Fruit fly (Drosophila melanogaster) whole organism, embryonic: ENCODE measurements around the gene CG13675.

Source experiments
- Atf-2 ChIP-seq: fragments of 200-800 bp; sonication (Bioruptor generic); optimal IDR thresholded peaks from 2 replicates; lab custom pipeline; 2016; ENCODE audit warnings: missing biosample characterization, missing genetic modification characterization
- CG10209 ChIP-seq: fragments of 200-800 bp; sonication (Bioruptor generic); optimal IDR thresholded peaks from 3 replicates; lab custom pipeline; 2017; ENCODE audit warnings: missing biosample characterization, mild to moderate bottlenecking, missing genetic modification characterization, missing genetic modification reagents
- CG10274 ChIP-seq: fragments of 200-800 bp; sonication (Bioruptor generic); optimal IDR thresholded peaks from 3 replicates; lab custom pipeline; 2017; ENCODE audit warnings: missing biosample characterization, mild to moderate bottlenecking, missing genetic modification characterization
- CG10543 ChIP-seq: fragments of 200-800 bp; sonication (Bioruptor generic); optimal IDR thresholded peaks from 3 replicates; lab custom pipeline; 2017; ENCODE audit warnings: missing biosample characterization, mild to moderate bottlenecking, missing genetic modification characterization, moderate library complexity
- CG11560 ChIP-seq: fragments of 200-800 bp; sonication (Bioruptor generic); IDR thresholded peaks from 3 replicates; pipeline ENCODE4 v1.3.6; 2022; ENCODE audit warnings: missing biosample characterization, missing genetic modification characterization
- CG12104 ChIP-seq: fragments of 200-800 bp; sonication (Bioruptor generic); optimal IDR thresholded peaks from 3 replicates; lab custom pipeline; 2016; ENCODE audit warnings: missing biosample characterization, missing genetic modification characterization
- CG1233 ChIP-seq: fragments of 200-800 bp; sonication (Bioruptor generic); optimal IDR thresholded peaks from 4 replicates; lab custom pipeline; 2018; ENCODE audit warnings: missing biosample characterization, mild to moderate bottlenecking, missing genetic modification characterization
- CG12744 ChIP-seq: fragments of 200-800 bp; sonication (Bioruptor generic); optimal IDR thresholded peaks from 2 replicates; lab custom pipeline; 2016; ENCODE audit warnings: missing biosample characterization, missing genetic modification characterization
- CG13123 ChIP-seq: fragments of 200-800 bp; sonication (Bioruptor generic); optimal IDR thresholded peaks from 2 replicates; lab custom pipeline; 2016; ENCODE audit warnings: missing biosample characterization, missing genetic modification characterization
- CG15479 ChIP-seq: fragments of 200-800 bp; sonication (Bioruptor generic); optimal IDR thresholded peaks from 3 replicates; lab custom pipeline; 2019; ENCODE audit warnings: missing biosample characterization, mild to moderate bottlenecking, missing genetic modification characterization, moderate library complexity
- CG1647 ChIP-seq: fragments of 200-800 bp; sonication (Bioruptor generic); optimal IDR thresholded peaks from 3 replicates; lab custom pipeline; 2016; ENCODE audit warnings: missing biosample characterization, missing genetic modification characterization
- CG16815 ChIP-seq: fragments of 200-800 bp; sonication (Bioruptor generic); optimal IDR thresholded peaks from 3 replicates; lab custom pipeline; 2017; ENCODE audit warnings: missing biosample characterization, mild to moderate bottlenecking, missing genetic modification characterization
- CG17568 ChIP-seq: fragments of 200-800 bp; sonication (Bioruptor generic); optimal IDR thresholded peaks from 2 replicates; lab custom pipeline; 2018; ENCODE audit warnings: missing biosample characterization, mild to moderate bottlenecking, missing genetic modification characterization, moderate library complexity
- CG1832 ChIP-seq: fragments of 200-800 bp; sonication (Bioruptor generic); optimal IDR thresholded peaks from 2 replicates; lab custom pipeline; 2017; ENCODE audit warnings: missing biosample characterization, mild to moderate bottlenecking, missing genetic modification characterization, inconsistent platforms
- CG33213 ChIP-seq: fragments of 200-800 bp; sonication (Bioruptor generic); optimal IDR thresholded peaks from 3 replicates; lab custom pipeline; 2016; ENCODE audit warnings: missing biosample characterization, missing genetic modification characterization
- CkIIα-i1 ChIP-seq: fragments of 200-800 bp; sonication (Bioruptor generic); IDR thresholded peaks from 2 replicates; pipeline ENCODE4 v1.3.6; 2022; ENCODE audit warnings: missing biosample characterization, missing genetic modification characterization
- Dll ChIP-seq: fragments of 200-800 bp; sonication (Bioruptor generic); IDR thresholded peaks from 4 replicates; pipeline ENCODE4 v1.3.6; 2022; ENCODE audit warnings: missing biosample characterization, missing genetic modification characterization; ENCODE audit not compliant: partially characterized antibody
- H15 ChIP-seq: fragments of 200-800 bp; sonication (Bioruptor generic); IDR thresholded peaks from 3 replicates; pipeline ENCODE4 v1.3.6; 2022; ENCODE audit warnings: missing biosample characterization, missing genetic modification characterization
- Mad ChIP-seq: fragments of 200-800 bp; sonication (Bioruptor generic); optimal IDR thresholded peaks from 2 replicates; lab custom pipeline; 2016; ENCODE audit warnings: missing biosample characterization, missing genetic modification characterization
- Rfx ChIP-seq: fragments of 200-800 bp; sonication (Bioruptor generic); IDR thresholded peaks from 2 replicates; pipeline ENCODE4 v1.3.6; 2022; ENCODE audit warnings: missing biosample characterization, missing genetic modification characterization
- Sin3A ChIP-seq: fragments of >200 bp; optimal IDR thresholded peaks from 2 replicates; lab custom pipeline; 2018
- Six4 ChIP-seq: fragments of 200-800 bp; sonication (Bioruptor generic); optimal IDR thresholded peaks from 2 replicates; lab custom pipeline; 2016; ENCODE audit warnings: missing biosample characterization, missing genetic modification characterization
- Sox102F ChIP-seq: fragments of 200-800 bp; sonication (Bioruptor generic); optimal IDR thresholded peaks from 2 replicates; lab custom pipeline; 2018; ENCODE audit warnings: missing biosample characterization, mild to moderate bottlenecking, missing genetic modification characterization, moderate library complexity
- Vsx1 ChIP-seq: fragments of 200-800 bp; sonication (Bioruptor generic); optimal IDR thresholded peaks from 2 replicates; lab custom pipeline; 2017; ENCODE audit warnings: missing biosample characterization, mild to moderate bottlenecking, missing genetic modification characterization, missing genetic modification reagents
- aop ChIP-seq: fragments of 200-800 bp; sonication (Bioruptor generic); IDR thresholded peaks from 2 replicates; pipeline ENCODE4 v1.3.6; 2022; ENCODE audit warnings: missing biosample characterization, missing genetic modification characterization
- ara ChIP-seq: fragments of 200-800 bp; sonication (Bioruptor generic); IDR thresholded peaks from 2 replicates; pipeline ENCODE4 v1.3.6; 2022; ENCODE audit warnings: missing biosample characterization, missing genetic modification characterization
- btn ChIP-seq: fragments of 200-800 bp; sonication (Bioruptor generic); optimal IDR thresholded peaks from 2 replicates; lab custom pipeline; 2016; ENCODE audit warnings: missing biosample characterization, missing genetic modification characterization
- cato ChIP-seq: fragments of 200-800 bp; sonication (Bioruptor generic); optimal IDR thresholded peaks from 2 replicates; lab custom pipeline; 2016; ENCODE audit warnings: missing biosample characterization, missing genetic modification characterization, borderline replicate concordance
- dpn ChIP-seq, 2 experiments: fragments of 200-800 bp; sonication (Bioruptor generic); optimal IDR thresholded peaks; 3 replicates each; lab custom pipeline; 2016; ENCODE audit warnings: missing biosample characterization in 2 of 2, missing genetic modification characterization in 2 of 2
- eyg ChIP-seq: fragments of 200-800 bp; sonication (Bioruptor generic); optimal IDR thresholded peaks from 3 replicates; lab custom pipeline; 2016; ENCODE audit warnings: missing biosample characterization, missing genetic modification characterization
- fd64A ChIP-seq: fragments of 200-800 bp; sonication (Bioruptor generic); optimal IDR thresholded peaks from 3 replicates; lab custom pipeline; 2018; ENCODE audit warnings: missing biosample characterization, mild to moderate bottlenecking, missing genetic modification characterization
- jigr1 ChIP-seq: fragments of 200-800 bp; sonication (Bioruptor generic); IDR thresholded peaks from 3 replicates; pipeline ENCODE4 v1.3.6; 2022; ENCODE audit warnings: missing biosample characterization, missing genetic modification characterization
- lov ChIP-seq, 2 experiments: fragments of 200-800 bp in 1 of 2; fragments of >200 bp in 1 of 2; sonication (Bioruptor generic) in 1 of 2; IDR thresholded peaks in 1 of 2; optimal IDR thresholded peaks in 1 of 2; 2 replicates in 1 of 2; 3 replicates in 1 of 2; pipeline versions ENCODE4 v1.3.6 to Lab custom; 2017 to 2022; ENCODE audit warnings: missing biosample characterization in 1 of 2, missing genetic modification characterization in 1 of 2
- nom ChIP-seq: fragments of 200-800 bp; sonication (Bioruptor generic); optimal IDR thresholded peaks from 2 replicates; lab custom pipeline; 2017; ENCODE audit warnings: missing biosample characterization, missing genetic modification characterization, mild to moderate bottlenecking, moderate library complexity, missing genetic modification reagents
- oc ChIP-seq: fragments of 200-800 bp; sonication (Bioruptor generic); optimal IDR thresholded peaks from 2 replicates; lab custom pipeline; 2018; ENCODE audit warnings: missing biosample characterization, mild to moderate bottlenecking, missing genetic modification characterization, moderate library complexity
- org-1 ChIP-seq: fragments of 200-800 bp; sonication (Bioruptor generic); optimal IDR thresholded peaks from 2 replicates; lab custom pipeline; 2017; ENCODE audit warnings: missing biosample characterization, missing genetic modification characterization
- psq ChIP-seq: fragments of 200-800 bp; sonication (Bioruptor generic); optimal IDR thresholded peaks from 2 replicates; lab custom pipeline; 2017; ENCODE audit warnings: missing biosample characterization, missing genetic modification characterization
- pum ChIP-seq: fragments of 200-800 bp; sonication (Bioruptor generic); optimal IDR thresholded peaks from 2 replicates; lab custom pipeline; 2016; ENCODE audit warnings: missing biosample characterization, missing genetic modification characterization
- seq ChIP-seq: fragments of 200-800 bp; sonication (Bioruptor generic); IDR thresholded peaks from 2 replicates; pipeline ENCODE4 v1.3.6; 2022; ENCODE audit warnings: missing biosample characterization, missing genetic modification characterization
- slou ChIP-seq: fragments of 200-800 bp; sonication (Bioruptor generic); optimal IDR thresholded peaks from 3 replicates; lab custom pipeline; 2016; ENCODE audit warnings: missing biosample characterization, missing genetic modification characterization
- stc ChIP-seq: fragments of 200-800 bp; sonication (Bioruptor generic); IDR thresholded peaks from 2 replicates; pipeline ENCODE4 v1.3.6; 2022; ENCODE audit warnings: missing biosample characterization, missing genetic modification characterization
- stwl ChIP-seq: fragments of 200-800 bp; sonication (Bioruptor generic); optimal IDR thresholded peaks from 3 replicates; lab custom pipeline; 2018; ENCODE audit warnings: missing biosample characterization, mild to moderate bottlenecking, missing genetic modification characterization, moderate library complexity
- tio ChIP-seq: fragments of 200-800 bp; sonication (Bioruptor generic); optimal IDR thresholded peaks from 2 replicates; lab custom pipeline; 2017; ENCODE audit warnings: missing biosample characterization, missing genetic modification characterization, inconsistent platforms
- ttk ChIP-seq: fragments of 200-800 bp; sonication (Bioruptor generic); IDR thresholded peaks from 2 replicates; pipeline ENCODE4 v2.1.2; 2022; ENCODE audit warnings: missing biosample characterization, missing genetic modification characterization
- tup ChIP-seq: fragments of 200-800 bp; sonication (Bioruptor generic); optimal IDR thresholded peaks from 2 replicates; lab custom pipeline; 2016; ENCODE audit warnings: missing biosample characterization, mild to moderate bottlenecking, missing genetic modification characterization, moderate library complexity
- zf30C ChIP-seq: fragments of 200-800 bp; sonication (Bioruptor generic); optimal IDR thresholded peaks from 3 replicates; lab custom pipeline; 2018; ENCODE audit warnings: missing biosample characterization, mild to moderate bottlenecking, missing genetic modification characterization

CG13675 gene

dm6 chr3L:8155324-8155723 lies 10.0 kb downstream of the CG13675 start (continued):
- no peak for TF ChIP-seq tio (GFP tag; lab: Kevin White, UChicago)
- no peak for TF ChIP-seq CG1233 (GFP tag; lab: Kevin White, UChicago)
- TF ChIP-seq fd64A = no peak
- TF ChIP-seq aop (GFP tag; lab: Robert Waterston, UW) = no peak
- TF ChIP-seq Vsx1 (GFP tag; lab: Kevin White, UChicago) = peak; percentile 8
- TF ChIP-seq, all 482 proteins: peak for 8

DNA sequence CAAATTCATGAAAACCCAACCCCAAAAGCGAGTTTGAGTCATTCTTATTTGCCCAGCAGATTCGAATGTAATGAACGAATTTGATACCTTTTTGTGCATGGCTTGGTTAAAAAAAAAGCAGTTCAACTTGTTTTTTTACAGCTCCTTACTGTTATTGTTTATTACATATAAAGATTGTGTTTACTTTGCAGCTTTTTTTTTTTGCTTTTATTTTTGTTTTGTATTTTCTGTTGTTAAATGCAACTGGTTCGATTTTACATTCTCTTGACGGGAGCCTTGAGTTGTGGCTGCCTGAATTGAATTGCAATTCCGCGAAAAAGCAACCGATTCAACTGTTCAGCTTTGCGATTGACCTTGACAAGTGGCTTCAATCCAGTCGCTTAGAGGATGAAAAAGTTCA lies 10.8 kb downstream of the CG13675 start:
- peak; percentile 62 for TF ChIP-seq nom (GFP tag; lab: Kevin White, UChicago)
- TF ChIP-seq CG10274 (GFP tag; lab: Kevin White, UChicago) = no peak

DNA sequence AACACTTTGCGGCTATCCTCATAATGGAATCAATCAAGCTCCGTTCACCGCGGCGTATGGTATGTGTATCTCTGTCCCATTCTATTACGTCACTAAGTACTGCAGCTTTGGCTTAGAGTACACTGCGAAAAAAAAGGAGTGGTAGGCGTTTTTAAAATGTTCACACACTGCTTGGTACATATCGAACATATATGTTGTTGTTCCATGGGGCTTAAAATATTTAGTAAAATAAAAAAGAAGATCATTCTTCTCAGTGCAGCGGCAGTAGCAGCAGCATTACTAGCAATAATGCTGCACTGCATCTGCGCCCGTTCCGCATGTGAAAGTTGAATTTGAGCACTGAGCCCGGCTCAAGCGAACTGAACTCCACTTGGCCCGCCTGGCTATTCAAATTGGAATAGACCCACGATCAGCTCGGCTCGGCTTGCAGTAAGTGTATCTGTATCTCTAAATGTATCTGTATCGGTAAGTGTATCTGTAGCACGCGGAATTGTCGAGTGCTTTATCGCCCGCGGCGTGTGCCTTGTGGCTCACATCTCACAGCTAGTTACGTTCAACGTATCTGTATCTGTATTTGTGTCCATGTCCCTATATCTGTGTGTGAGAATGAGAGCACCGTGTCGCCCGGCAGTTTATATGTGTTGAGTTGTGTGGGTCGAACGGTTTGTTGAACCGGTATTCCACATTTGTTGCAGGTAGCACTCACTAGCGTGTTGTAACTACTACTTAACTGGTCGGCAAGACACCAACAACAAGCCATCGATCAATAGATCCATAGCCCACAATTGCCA lies 11.9 kb downstream of the CG13675 start:
- TF ChIP-seq Mad (GFP tag; lab: Kevin White, UChicago) = peak; percentile 42
- peak; percentile 58 for TF ChIP-seq CG10209 (GFP tag; lab: Kevin White, UChicago)
- no peak for TF ChIP-seq CG13123 (GFP tag; lab: Kevin White, UChicago)
- TF ChIP-seq pum = peak; percentile 54
- peak; percentile 80 for TF ChIP-seq oc
- peak; percentile 41 for TF ChIP-seq CG33213 (GFP tag; lab: Kevin White, UChicago)
- TF ChIP-seq slou (GFP tag; lab: Kevin White, UChicago) = no peak
- TF ChIP-seq CG17568 = no peak
- TF ChIP-seq CkIIα-i1 (GFP tag; lab: Robert Waterston, UW) = no peak
- TF ChIP-seq tup (GFP tag; lab: Kevin White, UChicago) = no peak
- peak; percentile 60 for TF ChIP-seq stc (GFP tag; lab: Robert Waterston, UW)
- no peak for TF ChIP-seq CG1832 (GFP tag; lab: Kevin White, UChicago)
- peak; percentile 22; the same call in 1 of the 2 replicates for TF ChIP-seq Rfx
- TF ChIP-seq CG15479 (GFP tag; lab: Kevin White, UChicago) = no peak
- peak; percentile 45 for TF ChIP-seq cato (GFP tag; lab: Kevin White, UChicago)
- TF ChIP-seq seq = peak; percentile 71
- no peak for TF ChIP-seq CG16815 (GFP tag; lab: Kevin White, UChicago)
- peak; percentile 1 for TF ChIP-seq Six4 (GFP tag; lab: Kevin White, UChicago)
- TF ChIP-seq CG1647 (GFP tag; lab: Kevin White, UChicago) = peak; percentile 54
- no peak for TF ChIP-seq stwl (tag; lab: Kevin White, UChicago)
- TF ChIP-seq Sox102F (GFP tag; lab: Kevin White, UChicago) = peak; percentile 84
- no peak for TF ChIP-seq CG11560 (tag; lab: Robert Waterston, UW)
- no peak for TF ChIP-seq psq (GFP tag; lab: Kevin White, UChicago)
- no peak for TF ChIP-seq zf30C
- no peak for TF ChIP-seq CG12104 (GFP tag; lab: Kevin White, UChicago)
- TF ChIP-seq CG10543 (GFP tag; lab: Kevin White, UChicago) = no peak
- TF ChIP-seq CG12744 (GFP tag; lab: Kevin White, UChicago) = no peak
- TF ChIP-seq Atf-2 = peak; percentile 37
- TF ChIP-seq eyg (GFP tag; lab: Kevin White, UChicago) = no peak
- peak; percentile 36 for TF ChIP-seq btn (GFP tag; lab: Kevin White, UChicago)
- no peak for TF ChIP-seq jigr1 (GFP tag; lab: Robert Waterston, UW)
- peak; percentile 15 for TF ChIP-seq org-1 (GFP tag; lab: Kevin White, UChicago)
- TF ChIP-seq H15 (GFP tag; lab: Robert Waterston, UW) = peak; percentile 53; the same call in 1 of the 3 replicates
- no peak for TF ChIP-seq lov (optimal IDR thresholded peaks at IDR 0.05; lab: Kevin White, UChicago)
- TF ChIP-seq lov (GFP tag; IDR thresholded peaks at IDR 0.05; lab: Robert Waterston, UW) = peak; percentile 73; the same call in 1 of the 3 replicates
- no peak for TF ChIP-seq Dll (GFP tag; lab: Robert Waterston, UW)
- TF ChIP-seq ttk (GFP tag; lab: Robert Waterston, UW) = peak; percentile 66; the same call in 1 of the 2 replicates
- TF ChIP-seq dpn (GFP tag; optimal IDR thresholded peaks at IDR 0.05; lab: Kevin White, UChicago) = peak; percentile 36 to 51
- peak; percentile 29; the same call in 1 of the 2 replicates for TF ChIP-seq ara (GFP tag; lab: Robert Waterston, UW)
- no peak for TF ChIP-seq Sin3A
